Worm (Caenorhabditis elegans): ENCODE data around the gene col-34.

- TF ChIP-seq dsc-1 (tag; optimal IDR thresholded peaks at IDR 0.05) (no peak), ces-1 (GFP tag; optimal IDR thresholded peaks at IDR 0.05) (no peak), lin-39 (tag; optimal IDR thresholded peaks at IDR 0.05) (no peak), mdl-1 (tag; optimal IDR thresholded peaks at IDR 0.05) (no peak), nhr-237 (tag; optimal IDR thresholded peaks at IDR 0.05) (no peak), skn-1 (tag; optimal IDR thresholded peaks at IDR 0.05) (no peak), sox-4 (tag; optimal IDR thresholded peaks at IDR 0.05) (no peak), egl-13 (tag; optimal IDR thresholded peaks at IDR 0.05) (no peak), hlh-17 (GFP tag; optimal IDR thresholded peaks at IDR 0.05; ENCODE audit: borderline replicate concordance) (no peak), aly-2 (tag; optimal IDR thresholded peaks at IDR 0.05) (no peak), nhr-85 (tag) (no peak), lsy-2 (tag; optimal IDR thresholded peaks at IDR 0.05) (no peak)
These were observed 43.9 kb upstream of the col-34 start, which contains the start of gene srv-4 for ce11 chrIV:4288332-4288731.
